Fruit fly (Drosophila melanogaster): ENCODE data around the gene CG15387.

dm6 chr2L:2199433-2199796 lies 26.7 kb downstream of the CG15387 start:
- TF ChIP-seq Xbp1 (GFP tag; optimal IDR thresholded peaks at IDR 0.05) (no peak), Doc2 (GFP tag; IDR thresholded peaks at IDR 0.05) (no peak), knrl (GFP tag; IDR thresholded peaks at IDR 0.05; ENCODE audit: partially characterized antibody) (no peak), MESR4 (GFP tag; optimal IDR thresholded peaks at IDR 0.05) (no peak), CG8281 (tag; optimal IDR thresholded peaks at IDR 0.05) (no peak), CG31365 (tag; optimal IDR thresholded peaks at IDR 0.05) (no peak), odd (GFP tag; optimal IDR thresholded peaks at IDR 0.05) (no peak)

All from whole organism, embryonic.